Worm (Caenorhabditis elegans) whole organism, midembryonic: ENCODE data around the gene srx-34.

ENCODE experiments used
- T22C8.4 ChIP-seq: fragments of 200-800 bp; sonication (Bioruptor generic); IDR thresholded peaks from 2 replicates; pipeline ENCODE4 v1.3.6; 2022; ENCODE audit warnings: missing genetic modification characterization, missing compliant biosample characterization
- cog-1 ChIP-seq: sonication (generic microtip); optimal IDR thresholded peaks from 2 replicates; lab custom pipeline; 2016; ENCODE audit warnings: missing genetic modification characterization, missing compliant biosample characterization
- flt-1 ChIP-seq: fragments of 200-800 bp; sonication (Bioruptor generic); IDR thresholded peaks from 2 replicates; pipeline ENCODE4 v1.3.6; 2022; ENCODE audit warnings: missing genetic modification characterization, missing compliant biosample characterization
- klf-2 ChIP-seq: fragments of 200-800 bp; sonication (Bioruptor generic); conservative IDR thresholded peaks from 2 replicates; pipeline ENCODE4 v1.3.6; 2022; ENCODE audit warnings: missing genetic modification reagents, missing genetic modification characterization, missing compliant biosample characterization
- med-1 ChIP-seq: sonication (generic microtip); optimal IDR thresholded peaks from 2 replicates; lab custom pipeline; 2017; ENCODE audit warnings: missing genetic modification characterization, mild to moderate bottlenecking, missing compliant biosample characterization, antibody characterized with exemption, missing genetic modification reagents; ENCODE audit not compliant: insufficient read depth
- ref-1 ChIP-seq: fragments of 200-800 bp; sonication (Bioruptor generic); conservative IDR thresholded peaks from 2 replicates; pipeline ENCODE4 v1.3.6; 2022; ENCODE audit warnings: missing genetic modification reagents, missing genetic modification characterization, missing compliant biosample characterization
- tab-1 ChIP-seq: fragments of 200-800 bp; sonication (Bioruptor generic); IDR thresholded peaks from 2 replicates; pipeline ENCODE4 v1.3.6; 2022; ENCODE audit warnings: missing genetic modification characterization, missing compliant biosample characterization
- ztf-23 ChIP-seq: fragments of 200-800 bp; sonication (Bioruptor generic); IDR thresholded peaks from 2 replicates; pipeline ENCODE4 v1.3.6; 2022; ENCODE audit warnings: missing genetic modification reagents, missing genetic modification characterization, missing compliant biosample characterization
- ztf-29 ChIP-seq: fragments of 200-800 bp; sonication (Bioruptor generic); IDR thresholded peaks from 2 replicates; pipeline ENCODE4 v1.3.6; 2022; ENCODE audit warnings: missing genetic modification reagents, missing genetic modification characterization, missing compliant biosample characterization

DNA sequence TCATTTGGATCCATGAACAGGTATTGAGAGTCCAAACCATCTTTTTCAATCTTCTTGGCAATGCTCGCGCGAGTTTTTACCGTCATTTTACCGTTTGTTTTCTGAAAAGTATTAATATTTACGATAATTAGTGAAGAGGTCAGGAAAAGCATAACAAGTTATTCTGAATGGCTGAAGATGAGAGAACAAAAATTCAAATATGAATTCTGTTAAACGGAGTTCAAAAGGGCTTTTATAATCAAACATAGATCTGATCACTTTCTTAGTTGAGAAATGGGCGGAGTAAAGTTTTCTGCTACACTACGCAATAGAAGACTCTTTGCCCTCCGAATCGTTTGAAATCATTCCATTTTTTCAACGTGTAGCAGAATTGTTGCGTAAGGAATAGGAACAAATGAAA is 33.0 kb upstream of the srx-34 start, which contains the start of gene fat-7:
- no peak for TF ChIP-seq cog-1 (tag; lab: Kevin White, UChicago)
- no peak for TF ChIP-seq tab-1 (GFP tag; lab: Robert Waterston, UW)
- TF ChIP-seq ref-1: no peak
- TF ChIP-seq med-1: no peak
- no peak for TF ChIP-seq T22C8.4 (GFP tag; lab: Robert Waterston, UW)
- no peak for TF ChIP-seq flt-1 (GFP tag; lab: Robert Waterston, UW)
- no peak for TF ChIP-seq klf-2
- no peak for TF ChIP-seq ztf-23 (GFP tag; lab: Robert Waterston, UW)
- TF ChIP-seq ztf-29 (GFP tag; lab: Robert Waterston, UW): no peak
